Fruit fly (Drosophila melanogaster) whole organism, embryonic: ENCODE results near the gene CG8349.

Experiments
- Atf-2 ChIP-seq: fragments of 200-800 bp; sonication (Bioruptor generic); optimal IDR thresholded peaks from 2 replicates; lab custom pipeline; 2016; ENCODE audit warnings: missing biosample characterization, missing genetic modification characterization
- Bgb ChIP-seq: fragments of 200-800 bp; sonication (Bioruptor generic); IDR thresholded peaks from 2 replicates; pipeline ENCODE4 v1.3.6; 2022; ENCODE audit warnings: missing biosample characterization, missing genetic modification characterization; ENCODE audit not compliant: partially characterized antibody
- CG1024 ChIP-seq: fragments of 200-800 bp; sonication (Bioruptor generic); IDR thresholded peaks from 2 replicates; pipeline ENCODE4 v1.3.6; 2022; ENCODE audit warnings: missing biosample characterization, missing genetic modification characterization
- CG10267 ChIP-seq: fragments of 200-800 bp; sonication (Bioruptor generic); optimal IDR thresholded peaks from 2 replicates; lab custom pipeline; 2018; ENCODE audit warnings: missing biosample characterization, mild to moderate bottlenecking, missing genetic modification characterization, moderate library complexity
- CG10979 ChIP-seq: fragments of 200-800 bp; sonication (Bioruptor generic); optimal IDR thresholded peaks from 2 replicates; lab custom pipeline; 2018; ENCODE audit warnings: missing biosample characterization, mild to moderate bottlenecking, missing genetic modification characterization, moderate library complexity
- CG11247 ChIP-seq: fragments of 200-800 bp; sonication (Bioruptor generic); IDR thresholded peaks from 2 replicates; pipeline ENCODE4 v1.3.6; 2022; ENCODE audit warnings: missing biosample characterization, missing genetic modification characterization
- CG13775 ChIP-seq: fragments of 200-800 bp; sonication (Bioruptor generic); optimal IDR thresholded peaks from 3 replicates; lab custom pipeline; 2017; ENCODE audit warnings: missing biosample characterization, mild to moderate bottlenecking, missing genetic modification characterization
- CG16779 ChIP-seq: fragments of 200-800 bp; sonication (Bioruptor generic); IDR thresholded peaks from 2 replicates; pipeline ENCODE4 v1.3.6; 2022; ENCODE audit warnings: missing biosample characterization, missing genetic modification characterization
- CG16863 ChIP-seq: fragments of 200-800 bp; sonication (Bioruptor generic); optimal IDR thresholded peaks from 3 replicates; lab custom pipeline; 2016; ENCODE audit warnings: missing biosample characterization, missing genetic modification characterization
- CG2678 ChIP-seq: fragments of 200-800 bp; sonication (Bioruptor generic); optimal IDR thresholded peaks from 3 replicates; lab custom pipeline; 2019; ENCODE audit warnings: missing biosample characterization, mild to moderate bottlenecking, missing genetic modification characterization, moderate library complexity
- CG3281 ChIP-seq: fragments of 200-800 bp; sonication (Bioruptor generic); optimal IDR thresholded peaks from 3 replicates; lab custom pipeline; 2017; ENCODE audit warnings: missing biosample characterization, mild to moderate bottlenecking, missing genetic modification characterization
- CG6175 ChIP-seq: fragments of 200-800 bp; sonication (Bioruptor generic); IDR thresholded peaks from 3 replicates; pipeline ENCODE4 v1.3.6; 2022; ENCODE audit warnings: missing biosample characterization, missing genetic modification characterization
- CG6765 ChIP-seq: fragments of 200-800 bp; sonication (Bioruptor generic); optimal IDR thresholded peaks from 3 replicates; lab custom pipeline; 2017; ENCODE audit warnings: missing biosample characterization, mild to moderate bottlenecking, missing genetic modification characterization
- CG7372 ChIP-seq: fragments of 200-800 bp; sonication (Bioruptor generic); IDR thresholded peaks from 2 replicates; pipeline ENCODE4 v1.3.6; 2022; ENCODE audit warnings: missing biosample characterization, missing genetic modification characterization
- CG7556 ChIP-seq: fragments of 200-800 bp; sonication (Bioruptor generic); optimal IDR thresholded peaks from 2 replicates; lab custom pipeline; 2017; ENCODE audit warnings: missing biosample characterization, mild to moderate bottlenecking, missing genetic modification characterization
- CG8359 ChIP-seq: fragments of 200-800 bp; sonication (Bioruptor generic); optimal IDR thresholded peaks from 2 replicates; lab custom pipeline; 2017; ENCODE audit warnings: missing biosample characterization, mild to moderate bottlenecking, missing genetic modification characterization, borderline replicate concordance
- CG9437 ChIP-seq: fragments of 200-800 bp; sonication (Bioruptor generic); optimal IDR thresholded peaks from 2 replicates; lab custom pipeline; 2018; ENCODE audit warnings: missing biosample characterization, mild to moderate bottlenecking, missing genetic modification characterization
- CG9727 ChIP-seq: fragments of 200-800 bp; sonication (Bioruptor generic); optimal IDR thresholded peaks from 3 replicates; lab custom pipeline; 2017; ENCODE audit warnings: missing biosample characterization, mild to moderate bottlenecking, missing genetic modification characterization
- Doc3 ChIP-seq: fragments of 200-800 bp; sonication (Bioruptor generic); IDR thresholded peaks from 3 replicates; pipeline ENCODE4 v1.3.6; 2022; ENCODE audit warnings: missing biosample characterization, missing genetic modification characterization; ENCODE audit not compliant: partially characterized antibody
- Elba2 ChIP-seq: fragments of 200-800 bp; sonication (Bioruptor generic); optimal IDR thresholded peaks from 3 replicates; lab custom pipeline; 2016; ENCODE audit warnings: missing biosample characterization, missing genetic modification characterization
- Fer1 ChIP-seq: fragments of 200-800 bp; sonication (Bioruptor generic); optimal IDR thresholded peaks from 2 replicates; lab custom pipeline; 2017; ENCODE audit warnings: missing biosample characterization, mild to moderate bottlenecking, missing genetic modification characterization
- HHEX ChIP-seq: fragments of 200-800 bp; sonication (Bioruptor generic); optimal IDR thresholded peaks from 3 replicates; lab custom pipeline; 2017; ENCODE audit warnings: missing biosample characterization, mild to moderate bottlenecking, missing genetic modification characterization, missing genetic modification reagents
- HLH4C ChIP-seq: fragments of 200-800 bp; sonication (Bioruptor generic); IDR thresholded peaks from 3 replicates; pipeline ENCODE4 v1.3.6; 2022; ENCODE audit warnings: missing biosample characterization, missing genetic modification characterization; ENCODE audit not compliant: partially characterized antibody
- Hr51 ChIP-seq, 2 experiments: fragments of 200-800 bp; sonication (Bioruptor generic); optimal IDR thresholded peaks; 2 replicates in 1 of 2; 3 replicates in 1 of 2; lab custom pipeline; 2016 to 2018; ENCODE audit warnings: missing biosample characterization in 2 of 2, missing genetic modification characterization in 2 of 2, mild to moderate bottlenecking in 1 of 2, moderate library complexity in 1 of 2
- Lhr ChIP-seq: fragments of 200-800 bp; sonication (Bioruptor generic); optimal IDR thresholded peaks from 3 replicates; lab custom pipeline; 2017; ENCODE audit warnings: mild to moderate bottlenecking, missing biosample characterization, missing genetic modification reagents, missing genetic modification characterization
- Mad ChIP-seq: fragments of 200-800 bp; sonication (Bioruptor generic); optimal IDR thresholded peaks from 2 replicates; lab custom pipeline; 2016; ENCODE audit warnings: missing biosample characterization, missing genetic modification characterization
- Opbp ChIP-seq: fragments of 200-800 bp; sonication (Bioruptor generic); IDR thresholded peaks from 3 replicates; pipeline ENCODE4 v1.3.6; 2022; ENCODE audit warnings: missing biosample characterization, missing genetic modification characterization; ENCODE audit not compliant: partially characterized antibody
- Rfx ChIP-seq: fragments of 200-800 bp; sonication (Bioruptor generic); IDR thresholded peaks from 2 replicates; pipeline ENCODE4 v1.3.6; 2022; ENCODE audit warnings: missing biosample characterization, missing genetic modification characterization
- al ChIP-seq: fragments of 200-800 bp; sonication (Bioruptor generic); IDR thresholded peaks from 2 replicates; pipeline ENCODE4 v1.3.6; 2022; ENCODE audit warnings: missing biosample characterization, missing genetic modification characterization
- bowl ChIP-seq: fragments of 200-800 bp; sonication (Bioruptor generic); IDR thresholded peaks from 2 replicates; pipeline ENCODE4 v1.3.6; 2022; ENCODE audit warnings: missing biosample characterization, missing genetic modification characterization
- cas ChIP-seq: fragments of 200-800 bp; sonication (Bioruptor generic); IDR thresholded peaks from 2 replicates; pipeline ENCODE4 v1.3.6; 2022; ENCODE audit warnings: missing biosample characterization, missing genetic modification characterization
- crp ChIP-seq, 2 experiments: fragments of 200-800 bp; sonication (Bioruptor generic); optimal IDR thresholded peaks; 2 replicates in 1 of 2; 3 replicates in 1 of 2; lab custom pipeline; 2017; ENCODE audit warnings: missing biosample characterization in 2 of 2, missing genetic modification characterization in 2 of 2, mild to moderate bottlenecking in 1 of 2, moderate library complexity in 1 of 2
- da ChIP-seq: fragments of 200-800 bp; sonication (Bioruptor generic); optimal IDR thresholded peaks from 2 replicates; lab custom pipeline; 2016; ENCODE audit warnings: missing biosample characterization, missing genetic modification characterization
- disco-r ChIP-seq: fragments of 200-800 bp; sonication (Bioruptor generic); optimal IDR thresholded peaks from 2 replicates; lab custom pipeline; 2016; ENCODE audit warnings: missing biosample characterization, missing genetic modification characterization
- en ChIP-seq: fragments of 200-800 bp; sonication (Bioruptor generic); optimal IDR thresholded peaks from 2 replicates; lab custom pipeline; 2016; ENCODE audit warnings: missing biosample characterization, missing genetic modification characterization
- grau ChIP-seq: fragments of 200-800 bp; optimal IDR thresholded peaks from 3 replicates; lab custom pipeline; 2019; ENCODE audit warnings: missing biosample characterization, mild to moderate bottlenecking, missing genetic modification characterization, moderate library complexity
- gro ChIP-seq: fragments of 200-800 bp; sonication (Bioruptor generic); optimal IDR thresholded peaks from 2 replicates; lab custom pipeline; 2016; ENCODE audit warnings: missing biosample characterization, missing genetic modification characterization
- hb ChIP-seq: fragments of 200-800 bp; sonication (Bioruptor generic); IDR thresholded peaks from 3 replicates; pipeline ENCODE4 v1.3.6; 2022; ENCODE audit warnings: missing biosample characterization, missing genetic modification characterization; ENCODE audit not compliant: partially characterized antibody
- inv ChIP-seq: fragments of 200-800 bp; sonication (Bioruptor generic); IDR thresholded peaks from 2 replicates; pipeline ENCODE4 v1.3.6; 2022; ENCODE audit warnings: missing biosample characterization, missing genetic modification characterization; ENCODE audit not compliant: partially characterized antibody
- lov ChIP-seq, 2 experiments: fragments of 200-800 bp in 1 of 2; fragments of >200 bp in 1 of 2; sonication (Bioruptor generic) in 1 of 2; IDR thresholded peaks in 1 of 2; optimal IDR thresholded peaks in 1 of 2; 2 replicates in 1 of 2; 3 replicates in 1 of 2; pipeline versions ENCODE4 v1.3.6 to Lab custom; 2017 to 2022; ENCODE audit warnings: missing biosample characterization in 1 of 2, missing genetic modification characterization in 1 of 2
- nerfin-2 ChIP-seq: fragments of 200-800 bp; sonication (Bioruptor generic); IDR thresholded peaks from 2 replicates; pipeline ENCODE4 v1.3.6; 2022; ENCODE audit warnings: missing biosample characterization, missing genetic modification characterization; ENCODE audit not compliant: partially characterized antibody
- peb ChIP-seq: fragments of 200-800 bp; sonication (Bioruptor generic); IDR thresholded peaks from 2 replicates; pipeline ENCODE4 v1.3.6; 2022; ENCODE audit warnings: missing biosample characterization, missing genetic modification characterization
- salm ChIP-seq: fragments of 200-800 bp; sonication (Bioruptor generic); optimal IDR thresholded peaks from 2 replicates; lab custom pipeline; 2018; ENCODE audit warnings: missing biosample characterization, mild to moderate bottlenecking, missing genetic modification characterization
- schlank ChIP-seq: fragments of 200-800 bp; sonication (Bioruptor generic); optimal IDR thresholded peaks from 2 replicates; lab custom pipeline; 2018; ENCODE audit warnings: missing biosample characterization, mild to moderate bottlenecking, missing genetic modification characterization
- sd ChIP-seq: fragments of 200-800 bp; sonication (Bioruptor generic); optimal IDR thresholded peaks from 3 replicates; lab custom pipeline; 2018; ENCODE audit warnings: missing biosample characterization, mild to moderate bottlenecking, missing genetic modification characterization, moderate library complexity
- slp2 ChIP-seq: fragments of 200-800 bp; sonication (Bioruptor generic); optimal IDR thresholded peaks from 2 replicates; lab custom pipeline; 2016; ENCODE audit warnings: missing biosample characterization, missing genetic modification characterization
- so ChIP-seq: fragments of 200-800 bp; sonication (Bioruptor generic); IDR thresholded peaks from 3 replicates; pipeline ENCODE4 v1.3.6; 2022; ENCODE audit warnings: missing biosample characterization, missing genetic modification characterization
- sug ChIP-seq: fragments of 200-800 bp; optimal IDR thresholded peaks from 2 replicates; lab custom pipeline; 2019; ENCODE audit warnings: missing biosample characterization, mild to moderate bottlenecking, missing genetic modification characterization, moderate library complexity
- trem ChIP-seq: fragments of 200-800 bp; optimal IDR thresholded peaks from 3 replicates; lab custom pipeline; 2019; ENCODE audit warnings: missing biosample characterization, mild to moderate bottlenecking, missing genetic modification characterization, moderate library complexity
- wor ChIP-seq: fragments of 200-800 bp; sonication (Bioruptor generic); IDR thresholded peaks from 2 replicates; pipeline ENCODE4 v1.3.6; 2022; ENCODE audit warnings: missing biosample characterization, missing genetic modification characterization

The CG8349 gene

dm6 chr2L:8198757-8199156 lies 17.0 kb upstream of the CG8349 start, which contains the start of gene PGAP5 (continued):
- no peak for TF ChIP-seq al
- TF ChIP-seq so (GFP tag; lab: Robert Waterston, UW), result no peak
- TF ChIP-seq inv, result peak; percentile 87
- TF ChIP-seq nerfin-2 (GFP tag; lab: Robert Waterston, UW), result peak; percentile 74
- no peak for TF ChIP-seq peb
- TF ChIP-seq CG16779, result no peak
- TF ChIP-seq sd, result no peak
- no peak for TF ChIP-seq CG9727 (GFP tag; lab: Kevin White, UChicago)
- TF ChIP-seq gro, result peak; percentile 49
- TF ChIP-seq cas (GFP tag; lab: Robert Waterston, UW), result no peak
- peak; percentile 5 for TF ChIP-seq Mad (GFP tag; lab: Kevin White, UChicago)
- TF ChIP-seq bowl (GFP tag; lab: Robert Waterston, UW), result no peak
- TF ChIP-seq Atf-2, result no peak
- TF ChIP-seq CG3281 (GFP tag; lab: Kevin White, UChicago), result no peak
- TF ChIP-seq Elba2 (GFP tag; lab: Kevin White, UChicago), result no peak
- no peak for TF ChIP-seq salm (tag; lab: Kevin White, UChicago)
- TF ChIP-seq disco-r (GFP tag; lab: Kevin White, UChicago), result no peak
- TF ChIP-seq en (GFP tag; lab: Kevin White, UChicago), result no peak
- no peak for TF ChIP-seq Hr51 (GFP tag; optimal IDR thresholded peaks at IDR 0.05; lab: Kevin White, UChicago)
- no peak for TF ChIP-seq grau (tag; lab: Kevin White, UChicago)
- no peak for TF ChIP-seq CG6175
- TF ChIP-seq Opbp, result peak; percentile 93
- peak; percentile 95 for TF ChIP-seq Bgb (GFP tag; lab: Robert Waterston, UW)
- no peak for TF ChIP-seq CG13775 (GFP tag; lab: Kevin White, UChicago)
- TF ChIP-seq CG10979, result no peak
- TF ChIP-seq da (GFP tag; lab: Kevin White, UChicago), result no peak
- peak; percentile 79 for TF ChIP-seq hb (GFP tag; lab: Robert Waterston, UW)
- no peak for TF ChIP-seq CG8359 (GFP tag; lab: Kevin White, UChicago)
- no peak for TF ChIP-seq slp2 (GFP tag; lab: Kevin White, UChicago)
- TF ChIP-seq Rfx (GFP tag; lab: Robert Waterston, UW), result peak; percentile 63; the same call in 1 of the 2 replicates
- TF ChIP-seq CG7372 (GFP tag; lab: Robert Waterston, UW), result no peak
- peak; percentile 27 for TF ChIP-seq trem (tag; lab: Kevin White, UChicago)
- TF ChIP-seq HHEX (GFP tag; lab: Kevin White, UChicago), result no peak
- TF ChIP-seq CG1024 (GFP tag; lab: Robert Waterston, UW), result no peak
- TF ChIP-seq CG10267, result peak; percentile 93
- no peak for TF ChIP-seq CG9437 (GFP tag; lab: Kevin White, UChicago)
- TF ChIP-seq CG2678 (tag; lab: Kevin White, UChicago), result no peak
- TF ChIP-seq lov (optimal IDR thresholded peaks at IDR 0.05; lab: Kevin White, UChicago), result no peak
- TF ChIP-seq lov (GFP tag; IDR thresholded peaks at IDR 0.05; lab: Robert Waterston, UW), result no peak
- TF ChIP-seq CG7556, result no peak
- TF ChIP-seq CG11247 (GFP tag; lab: Robert Waterston, UW), result no peak
- TF ChIP-seq sug (tag; lab: Kevin White, UChicago), result no peak
- peak; percentile 34 for TF ChIP-seq CG16863 (GFP tag; lab: Kevin White, UChicago)
- peak in 1 of 2 experiments; percentile 2 for TF ChIP-seq crp (GFP tag; optimal IDR thresholded peaks at IDR 0.05; lab: Kevin White, UChicago)
- TF ChIP-seq wor (GFP tag; lab: Robert Waterston, UW), result no peak
- no peak for TF ChIP-seq CG6765
- peak; percentile 96 for TF ChIP-seq Doc3
- peak; percentile 85 for TF ChIP-seq HLH4C (GFP tag; lab: Robert Waterston, UW)
- no peak for TF ChIP-seq Lhr
- peak; percentile 22 for TF ChIP-seq Fer1 (GFP tag; lab: Kevin White, UChicago)
- TF ChIP-seq schlank, result no peak
